Worm (Caenorhabditis elegans): ENCODE measurements around the gene syf-2.

syf-2 gene

ce11 chrIII:7116615-7117252, 45.2 kb downstream of the syf-2 start (continued):
- TF ChIP-seq dve-1 (tag; optimal IDR thresholded peaks at IDR 0.05; ENCODE audit: insufficient read depth) (peak; percentile 90), ceh-28 (tag; optimal IDR thresholded peaks at IDR 0.05) (no peak), ZK546.5 (tag; optimal IDR thresholded peaks at IDR 0.05) (no peak), nhr-10 (tag; optimal IDR thresholded peaks at IDR 0.05) (peak; percentile 88), spr-3 (GFP tag; optimal IDR thresholded peaks at IDR 0.05) (no peak), dpl-1 (GFP tag; optimal IDR thresholded peaks at IDR 0.05) (peak; percentile 47), unc-62 (GFP tag; optimal IDR thresholded peaks at IDR 0.05 in 1 of 2) (no peak), unc-62 (tag; optimal IDR thresholded peaks at IDR 0.05) (no peak), dmd-6 (GFP tag; IDR thresholded peaks at IDR 0.05) (peak; percentile 77), set-16 (GFP tag; IDR thresholded peaks at IDR 0.05) (no peak), aha-1 (tag) (peak; percentile 91), tag-97 (GFP tag; IDR thresholded peaks at IDR 0.05) (no peak), lin-38 (GFP tag; IDR thresholded peaks at IDR 0.05) (peak; percentile 22), nhr-111 (GFP tag; optimal IDR thresholded peaks at IDR 0.05) (no peak), zfp-3 (GFP tag; conservative IDR thresholded peaks at IDR 0.05) (0 out of 2 replicates have a peak, but pooled peaks have one; percentile 13), fkh-10 (GFP tag; optimal IDR thresholded peaks at IDR 0.05) (no peak), attf-4 (tag; optimal IDR thresholded peaks at IDR 0.05) (no peak), pqm-1 (tag; optimal IDR thresholded peaks at IDR 0.05) (peak; percentile 69), nhr-6 (tag; optimal IDR thresholded peaks at IDR 0.05) (peak; percentile 17), unc-130 (GFP tag; optimal IDR thresholded peaks at IDR 0.05) (no peak), nhr-237 (tag; optimal IDR thresholded peaks at IDR 0.05) (no peak), snpc-1.2 (GFP tag; IDR thresholded peaks at IDR 0.05) (no peak), skn-1 (tag; optimal IDR thresholded peaks at IDR 0.05) (no peak), R02D3.7 (tag; optimal IDR thresholded peaks at IDR 0.05) (no peak), nhr-25 (tag; optimal IDR thresholded peaks at IDR 0.05; ENCODE audit: borderline replicate concordance, insufficient read depth) (no peak), madf-5 (GFP tag; IDR thresholded peaks at IDR 0.05) (no peak), php-3 (GFP tag; IDR thresholded peaks at IDR 0.05) (no peak), spr-1 (tag; optimal IDR thresholded peaks at IDR 0.05) (no peak), dmd-8 (GFP tag; IDR thresholded peaks at IDR 0.05) (no peak), nhr-41 (GFP tag; IDR thresholded peaks at IDR 0.05) (no peak), ceh-44 (GFP tag; IDR thresholded peaks at IDR 0.05) (no peak), nhr-48 (tag; optimal IDR thresholded peaks at IDR 0.05) (peak; percentile 33), lsy-2 (tag; optimal IDR thresholded peaks at IDR 0.05) (peak; percentile 50 to 80), snpc-4 (tag; optimal IDR thresholded peaks at IDR 0.05) (no peak), F10B5.3 (tag; optimal IDR thresholded peaks at IDR 0.05) (no peak), egl-43 (GFP tag; IDR thresholded peaks at IDR 0.05) (no peak), arid-1 (GFP tag; conservative IDR thresholded peaks at IDR 0.05) (0 out of 2 replicates have a peak, but pooled peaks have one; percentile 28), ama-1 (optimal IDR thresholded peaks at IDR 0.05) (no peak), mxl-2 (GFP tag; conservative IDR thresholded peaks at IDR 0.05) (no peak), tra-1 (GFP tag; IDR thresholded peaks at IDR 0.05) (peak; percentile 46; the same call in 1 of the 2 replicates), fos-1 (tag; optimal IDR thresholded peaks at IDR 0.05) (no peak), ctbp-1 (GFP tag; IDR thresholded peaks at IDR 0.05) (no peak), aly-2 (tag; optimal IDR thresholded peaks at IDR 0.05) (no peak), cey-2 (tag; optimal IDR thresholded peaks at IDR 0.05; ENCODE audit: borderline replicate concordance, insufficient read depth) (no peak), ztf-11 (tag; optimal IDR thresholded peaks at IDR 0.05) (no peak), nhr-42 (GFP tag; IDR thresholded peaks at IDR 0.05) (no peak), F49E8.2 (tag; optimal IDR thresholded peaks at IDR 0.05; ENCODE audit: borderline replicate concordance) (no peak), ceh-32 (tag; optimal IDR thresholded peaks at IDR 0.05; ENCODE audit: poor library complexity) (no peak), Y5F2A.4 (GFP tag; optimal IDR thresholded peaks at IDR 0.05) (no peak), daf-16 (GFP tag; optimal IDR thresholded peaks at IDR 0.05) (no peak), daf-16 (tag; optimal IDR thresholded peaks at IDR 0.05) (peak; percentile 67), jun-1 (tag; optimal IDR thresholded peaks at IDR 0.05) (no peak)

Measured in whole organism, L4 larva.